Fruit fly (Drosophila melanogaster) whole organism, embryonic: ENCODE data around the gene CG5225.

Experiments used
- Asciz ChIP-seq: fragments of 200-800 bp; sonication (Bioruptor generic); optimal IDR thresholded peaks from 2 replicates; lab custom pipeline; 2017; ENCODE audit warnings: missing biosample characterization, mild to moderate bottlenecking, missing genetic modification characterization, missing genetic modification reagents
- CG11093 ChIP-seq: fragments of 200-800 bp; sonication (Bioruptor generic); IDR thresholded peaks from 3 replicates; pipeline ENCODE4 v1.3.6; 2022; ENCODE audit warnings: missing biosample characterization, missing genetic modification characterization
- CG8944 ChIP-seq: fragments of 200-800 bp; sonication (Bioruptor generic); optimal IDR thresholded peaks from 3 replicates; lab custom pipeline; 2016; ENCODE audit warnings: missing biosample characterization, missing genetic modification characterization
- Dip3 ChIP-seq: fragments of 200-800 bp; sonication (Bioruptor generic); optimal IDR thresholded peaks from 3 replicates; lab custom pipeline; 2016; ENCODE audit warnings: missing biosample characterization, missing genetic modification characterization
- gfzf ChIP-seq: fragments of 200-800 bp; sonication (Bioruptor generic); optimal IDR thresholded peaks from 2 replicates; lab custom pipeline; 2016; ENCODE audit warnings: missing biosample characterization, mild to moderate bottlenecking, missing genetic modification characterization, moderate library complexity
- wdn ChIP-seq: fragments of 200-800 bp; sonication (Bioruptor generic); IDR thresholded peaks from 2 replicates; pipeline ENCODE4 v1.3.6; 2022; ENCODE audit warnings: missing biosample characterization, missing genetic modification characterization

- TF ChIP-seq wdn (GFP tag; lab: Robert Waterston, UW) (no peak), CG8944 (GFP tag; lab: Kevin White, UChicago) (no peak), Asciz (GFP tag; lab: Kevin White, UChicago) (no peak), gfzf (no peak), Dip3 (no peak), CG11093 (GFP tag; lab: Robert Waterston, UW) (no peak)
Observed at dm6 chr3R:17078961-17079858, 50.7 kb downstream of the CG5225 start.
